Worm (Caenorhabditis elegans): ENCODE measurements around the gene taf-3.

DNA sequence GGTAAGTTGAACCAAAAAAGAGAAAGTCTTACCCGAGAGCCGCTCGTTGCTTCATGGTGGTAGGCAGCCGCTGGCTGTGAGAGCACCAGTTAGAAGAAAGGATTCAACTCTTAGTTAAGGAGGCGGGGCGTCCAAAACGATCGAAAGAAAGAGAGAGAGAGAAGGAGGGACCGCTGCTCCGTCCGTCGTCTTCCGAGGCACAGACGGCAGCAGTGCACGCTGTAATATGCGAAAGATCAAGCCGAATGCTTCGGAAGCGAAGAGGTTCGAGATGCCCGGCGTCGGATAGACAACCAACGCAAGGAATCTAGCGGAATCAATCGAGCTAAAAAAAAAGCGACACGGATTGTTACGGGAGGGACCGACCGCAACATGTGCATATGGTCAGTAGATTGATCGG, 57.0 kb downstream of the taf-3 start, which contains the start of gene let-2:
- TF ChIP-seq fkh-10 (GFP tag; optimal IDR thresholded peaks at IDR 0.05) (no peak), ama-1 (optimal IDR thresholded peaks at IDR 0.05) (no peak), ztf-11 (tag; optimal IDR thresholded peaks at IDR 0.05) (no peak), sea-2 (GFP tag; optimal IDR thresholded peaks at IDR 0.05) (no peak), pqm-1 (tag; optimal IDR thresholded peaks at IDR 0.05) (no peak), elt-2 (tag; optimal IDR thresholded peaks at IDR 0.05) (no peak), nhr-11 (tag; optimal IDR thresholded peaks at IDR 0.05) (no peak), nhr-237 (tag; optimal IDR thresholded peaks at IDR 0.05) (no peak), nhr-77 (tag; optimal IDR thresholded peaks at IDR 0.05) (no peak), R02D3.7 (tag; optimal IDR thresholded peaks at IDR 0.05) (no peak), unc-62 (GFP tag; optimal IDR thresholded peaks at IDR 0.05) (no peak), egl-27 (tag; optimal IDR thresholded peaks at IDR 0.05) (no peak), nfya-1 (tag; optimal IDR thresholded peaks at IDR 0.05; ENCODE audit: insufficient read depth) (no peak)

Data from whole organism, L3 larva.